Worm (Caenorhabditis elegans) whole organism, young adult: ENCODE results near the gene nlp-23.

Experiments used
- B0035.1 ChIP-seq: sonication (generic microtip); optimal IDR thresholded peaks from 2 replicates; lab custom pipeline; 2016; ENCODE audit warnings: missing genetic modification characterization, mild to moderate bottlenecking, missing compliant biosample characterization, missing genotype, missing genetic modification reagents
- D2030.7 ChIP-seq: fragments of 200-800 bp; sonication (Bioruptor generic); IDR thresholded peaks from 2 replicates; pipeline ENCODE4 v1.3.6; 2022; ENCODE audit warnings: missing genetic modification reagents, missing genetic modification characterization, missing compliant biosample characterization
- F22D6.2 ChIP-seq: sonication (generic microtip); optimal IDR thresholded peaks from 2 replicates; lab custom pipeline; 2016; ENCODE audit warnings: mild to moderate bottlenecking, missing genetic modification characterization, missing compliant biosample characterization
- F23B12.7 ChIP-seq: sonication (generic microtip); optimal IDR thresholded peaks from 2 replicates; lab custom pipeline; 2017; ENCODE audit warnings: missing genetic modification characterization, mild to moderate bottlenecking, missing compliant biosample characterization, antibody characterized with exemption, moderate library complexity; ENCODE audit not compliant: insufficient read depth
- F49E8.2 ChIP-seq: sonication (generic microtip); optimal IDR thresholded peaks from 3 replicates; lab custom pipeline; 2017; ENCODE audit warnings: missing genetic modification characterization, mild to moderate bottlenecking, missing compliant biosample characterization, antibody characterized with exemption, moderate library complexity; ENCODE audit not compliant: insufficient read depth
- F55B11.4 ChIP-seq: sonication (generic microtip); optimal IDR thresholded peaks from 2 replicates; lab custom pipeline; 2016; ENCODE audit warnings: missing compliant biosample characterization, missing genetic modification characterization, borderline replicate concordance; ENCODE audit not compliant: insufficient read depth
- F57C9.4 ChIP-seq: sonication (generic microtip); optimal IDR thresholded peaks from 2 replicates; lab custom pipeline; 2017; ENCODE audit warnings: mild to moderate bottlenecking, missing genetic modification characterization, missing compliant biosample characterization
- Y56A3A.18 ChIP-seq: fragments of 200-800 bp; sonication (Bioruptor generic); IDR thresholded peaks from 2 replicates; pipeline ENCODE4 v1.3.6; 2022; ENCODE audit warnings: missing genetic modification reagents, missing genetic modification characterization, missing compliant biosample characterization
- akir-1 ChIP-seq: fragments of 200-800 bp; sonication (Bioruptor generic); optimal IDR thresholded peaks from 2 replicates; lab custom pipeline; 2018; ENCODE audit warnings: mild to moderate bottlenecking, missing genetic modification characterization, moderate library complexity, missing compliant biosample characterization
- aptf-3 ChIP-seq: fragments of 200-800 bp; sonication (Bioruptor generic); IDR thresholded peaks from 2 replicates; pipeline ENCODE4 v1.3.6; 2022; ENCODE audit warnings: missing genetic modification characterization, missing compliant biosample characterization
- athp-1 ChIP-seq: sonication (generic microtip); optimal IDR thresholded peaks from 2 replicates; lab custom pipeline; 2017; ENCODE audit warnings: mild to moderate bottlenecking, missing genetic modification characterization, missing compliant biosample characterization
- attf-3 ChIP-seq: fragments of 200-800 bp; sonication (Bioruptor generic); conservative IDR thresholded peaks from 2 replicates; pipeline ENCODE4 v1.3.6; 2022; ENCODE audit warnings: missing genetic modification reagents, missing genetic modification characterization, missing compliant biosample characterization
- bed-2 ChIP-seq: fragments of 200-800 bp; sonication (Bioruptor generic); IDR thresholded peaks from 2 replicates; pipeline ENCODE4 v1.3.6; 2022; ENCODE audit warnings: missing genetic modification reagents, missing genetic modification characterization, missing compliant biosample characterization
- chd-7 ChIP-seq: sonication (generic microtip); optimal IDR thresholded peaks from 2 replicates; lab custom pipeline; 2016; ENCODE audit warnings: mild to moderate bottlenecking, missing genetic modification characterization, moderate library complexity, missing compliant biosample characterization
- egl-44 ChIP-seq: fragments of 200-800 bp; sonication (Bioruptor generic); IDR thresholded peaks from 2 replicates; pipeline ENCODE4 v1.3.6; 2022; ENCODE audit warnings: missing genetic modification reagents, missing genetic modification characterization, missing compliant biosample characterization
- ekl-4 ChIP-seq: fragments of 200-800 bp; sonication (Bioruptor generic); IDR thresholded peaks from 2 replicates; pipeline ENCODE4 v1.3.6; 2022; ENCODE audit warnings: missing genetic modification reagents, missing genetic modification characterization, missing compliant biosample characterization
- gei-17 ChIP-seq: fragments of 200-800 bp; sonication (Bioruptor generic); optimal IDR thresholded peaks from 2 replicates; lab custom pipeline; 2018; ENCODE audit warnings: mild to moderate bottlenecking, missing genetic modification characterization, missing compliant biosample characterization
- hlh-12 ChIP-seq: sonication (generic microtip); optimal IDR thresholded peaks from 2 replicates; lab custom pipeline; 2016; ENCODE audit warnings: missing genetic modification characterization, missing compliant biosample characterization
- let-526 ChIP-seq: fragments of 200-800 bp; sonication (Bioruptor generic); IDR thresholded peaks from 2 replicates; pipeline ENCODE4 v1.3.6; 2022; ENCODE audit warnings: missing genetic modification reagents, missing genetic modification characterization, missing compliant biosample characterization
- lin-35 ChIP-seq, 3 experiments: fragments of 150-350 bp in 2 of 3; sonication (generic microtip) in 1 of 3; optimal IDR thresholded peaks; 2 replicates each; lab custom pipeline; 2014 to 2018; ENCODE audit warnings: missing biosample characterization in 3 of 3, missing genetic modification characterization in 3 of 3, missing genetic modification reagents in 3 of 3
- lsy-27 ChIP-seq: sonication (generic microtip); optimal IDR thresholded peaks from 2 replicates; lab custom pipeline; 2017; ENCODE audit warnings: missing genetic modification characterization, mild to moderate bottlenecking, missing compliant biosample characterization, antibody characterized with exemption, missing genotype, borderline replicate concordance; ENCODE audit not compliant: insufficient read depth
- madf-3 ChIP-seq: fragments of 200-800 bp; sonication (Bioruptor generic); IDR thresholded peaks from 2 replicates; pipeline ENCODE4 v1.3.6; 2022; ENCODE audit warnings: missing genetic modification reagents, missing genetic modification characterization, missing compliant biosample characterization
- madf-6 ChIP-seq: fragments of 200-800 bp; sonication (Bioruptor generic); IDR thresholded peaks from 2 replicates; pipeline ENCODE4 v1.3.6; 2022; ENCODE audit warnings: missing genetic modification reagents, missing genetic modification characterization, missing compliant biosample characterization
- madf-8 ChIP-seq: fragments of 200-800 bp; sonication (Bioruptor generic); conservative IDR thresholded peaks from 2 replicates; pipeline ENCODE4 v1.3.6; 2022; ENCODE audit warnings: missing genetic modification reagents, missing genetic modification characterization, missing compliant biosample characterization
- mes-4 ChIP-seq: sonication (generic microtip); optimal IDR thresholded peaks from 2 replicates; lab custom pipeline; 2016; ENCODE audit warnings: missing genotype, missing genetic modification characterization, missing compliant biosample characterization
- nfyb-1 ChIP-seq: fragments of 200-800 bp; sonication (Bioruptor generic); IDR thresholded peaks from 2 replicates; pipeline ENCODE4 v1.3.6; 2022; ENCODE audit warnings: missing genetic modification reagents, missing genetic modification characterization, missing compliant biosample characterization
- nhr-90 ChIP-seq: sonication (generic microtip); optimal IDR thresholded peaks from 2 replicates; lab custom pipeline; 2016; ENCODE audit warnings: missing genotype, mild to moderate bottlenecking, missing genetic modification characterization, missing compliant biosample characterization
- pbrm-1 ChIP-seq: fragments of 200-800 bp; sonication (Bioruptor generic); IDR thresholded peaks from 2 replicates; pipeline ENCODE4 v1.3.6; 2022; ENCODE audit warnings: missing genetic modification reagents, missing genetic modification characterization, missing compliant biosample characterization
- rcor-1 ChIP-seq: fragments of 200-800 bp; sonication (Bioruptor generic); IDR thresholded peaks from 2 replicates; pipeline ENCODE4 v1.3.6; 2022; ENCODE audit warnings: missing genetic modification reagents, missing genetic modification characterization, missing compliant biosample characterization
- repo-1 ChIP-seq: sonication (generic microtip); optimal IDR thresholded peaks from 2 replicates; lab custom pipeline; 2017; ENCODE audit warnings: mild to moderate bottlenecking, missing genetic modification characterization, missing compliant biosample characterization
- snpc-1.1 ChIP-seq: sonication (generic microtip); optimal IDR thresholded peaks from 2 replicates; lab custom pipeline; 2017; ENCODE audit warnings: missing genetic modification characterization, mild to moderate bottlenecking, missing compliant biosample characterization, antibody characterized with exemption, moderate library complexity, missing genotype, missing genetic modification reagents; ENCODE audit not compliant: insufficient read depth
- snpc-1.3 ChIP-seq: sonication (generic microtip); optimal IDR thresholded peaks from 2 replicates; lab custom pipeline; 2017; ENCODE audit warnings: missing genetic modification characterization, mild to moderate bottlenecking, missing compliant biosample characterization, antibody characterized with exemption, moderate library complexity, missing genotype, missing genetic modification reagents; ENCODE audit not compliant: insufficient read depth
- snpc-4 ChIP-seq, 5 experiments: fragments of 150-350 bp in 1 of 5; sonication (generic microtip) in 4 of 5; optimal IDR thresholded peaks; 2 replicates each; lab custom pipeline; 2014 to 2018; ENCODE audit warnings: missing genetic modification characterization in 5 of 5, missing biosample characterization in 3 of 5, antibody characterized with exemption in 2 of 5, mild to moderate bottlenecking in 2 of 5, missing compliant biosample characterization in 2 of 5, missing genotype in 2 of 5, moderate library complexity in 2 of 5, missing genetic modification reagents in 1 of 5
- sptf-2 ChIP-seq: fragments of 200-800 bp; sonication (Bioruptor generic); optimal IDR thresholded peaks from 2 replicates; lab custom pipeline; 2018; ENCODE audit warnings: mild to moderate bottlenecking, missing genetic modification characterization, missing compliant biosample characterization
- ztf-18 ChIP-seq: sonication (generic microtip); optimal IDR thresholded peaks from 2 replicates; lab custom pipeline; 2016; ENCODE audit warnings: missing genotype, mild to moderate bottlenecking, missing genetic modification characterization, missing compliant biosample characterization
- ztf-26 ChIP-seq: sonication (generic microtip); optimal IDR thresholded peaks from 2 replicates; lab custom pipeline; 2017; ENCODE audit warnings: missing genetic modification characterization, missing compliant biosample characterization

Gene nlp-23

ce11 chrX:2362872-2363271 is 20.1 kb upstream of the nlp-23 start (continued):
- TF ChIP-seq snpc-1.3 (tag; lab: Kevin White, UChicago) (no peak), attf-3 (GFP tag; lab: Robert Waterston, UW) (no peak), ztf-26 (tag; lab: Kevin White, UChicago) (no peak), let-526 (no peak), chd-7 (no peak), F22D6.2 (tag; lab: Kevin White, UChicago) (no peak), snpc-1.1 (tag; lab: Kevin White, UChicago) (peak; percentile 80), akir-1 (no peak), madf-3 (GFP tag; lab: Robert Waterston, UW) (0 out of 2 replicates have a peak, but pooled peaks have one; percentile 19), lsy-27 (tag; lab: Kevin White, UChicago) (no peak), lin-35 (GFP tag; optimal IDR thresholded peaks at IDR 0.05; lab: Kevin White, UChicago) (no peak), nhr-90 (tag; lab: Kevin White, UChicago) (no peak), hlh-12 (tag; lab: Kevin White, UChicago) (no peak), gei-17 (GFP tag; lab: Kevin White, UChicago) (no peak), aptf-3 (GFP tag; lab: Robert Waterston, UW) (no peak), athp-1 (tag; lab: Kevin White, UChicago) (no peak), bed-2 (GFP tag; lab: Robert Waterston, UW) (no peak), F49E8.2 (no peak), F55B11.4 (tag; lab: Kevin White, UChicago) (no peak), mes-4 (no peak), egl-44 (GFP tag; lab: Robert Waterston, UW) (no peak), rcor-1 (GFP tag; lab: Robert Waterston, UW) (peak; percentile 75; the same call in 1 of the 2 replicates), ztf-18 (tag; lab: Kevin White, UChicago) (no peak), D2030.7 (no peak)

ce11 chrX:2359797-2360196 is 17.0 kb upstream of the nlp-23 start, which contains the start of gene lgc-40:
TSS of gene lgc-40 (plus strand) at chrX:2360097.
- no peak for TF ChIP-seq Y56A3A.18 (GFP tag; lab: Robert Waterston, UW)
- no peak for TF ChIP-seq B0035.1
- no peak for TF ChIP-seq F23B12.7 (tag; lab: Kevin White, UChicago)
- no peak for TF ChIP-seq nfyb-1 (GFP tag; lab: Robert Waterston, UW)
- TF ChIP-seq sptf-2 (GFP tag; lab: Kevin White, UChicago), result no peak
- TF ChIP-seq F55B11.4 (tag; lab: Kevin White, UChicago), result no peak

ce11 chrX:2352929-2353328 is 10.2 kb upstream of the nlp-23 start:
- TF ChIP-seq snpc-4 (GFP tag; optimal IDR thresholded peaks at IDR 0.05; lab: Kevin White, UChicago), result no peak
- peak in 2 of 4 experiments; percentile 70 to 83 for TF ChIP-seq snpc-4 (tag; optimal IDR thresholded peaks at IDR 0.05; lab: Kevin White, UChicago)
- TF ChIP-seq snpc-1.1 (tag; lab: Kevin White, UChicago), result peak; percentile 55
- no peak for TF ChIP-seq aptf-3 (GFP tag; lab: Robert Waterston, UW)
- no peak for TF ChIP-seq repo-1 (tag; lab: Kevin White, UChicago)
- no peak for TF ChIP-seq F57C9.4
- TF ChIP-seq nfyb-1 (GFP tag; lab: Robert Waterston, UW), result no peak
- TF ChIP-seq, all 124 proteins: peak for 2

- TF ChIP-seq madf-8 (no peak), pbrm-1 (GFP tag; lab: Robert Waterston, UW) (no peak), ekl-4 (no peak), hlh-12 (tag; lab: Kevin White, UChicago) (no peak), madf-6 (no peak)
These were observed 5.2 kb upstream of the nlp-23 start for ce11 chrX:2347962-2348361.
